Worm (Caenorhabditis elegans): Measurements from ENCODE around the gene K10D11.3.

K10D11.3 gene

DNA sequence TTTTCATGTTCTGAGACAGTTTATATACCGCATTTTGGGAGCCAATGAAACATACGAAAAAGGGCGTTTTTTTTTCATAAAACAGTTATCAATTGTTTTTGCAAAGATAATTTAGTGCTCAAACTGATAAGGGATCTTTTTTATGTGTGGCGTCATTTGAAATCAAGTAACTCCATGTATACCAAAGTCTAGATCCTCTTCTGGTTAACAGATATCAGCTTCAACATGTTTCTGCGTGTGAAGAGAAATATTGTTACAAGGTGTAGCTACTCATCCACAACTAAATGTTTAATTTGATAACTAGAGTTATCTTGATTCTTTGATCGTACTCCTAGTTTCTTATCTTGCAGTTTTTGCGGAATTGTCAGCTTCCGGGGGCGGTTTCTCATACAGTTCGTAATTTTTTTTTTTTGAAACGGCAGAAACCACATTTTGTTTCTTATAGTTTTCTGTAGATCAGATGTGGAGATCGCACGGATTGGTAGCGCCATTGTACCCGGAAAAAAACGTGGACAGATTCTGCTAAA, 13.9 kb downstream of the K10D11.3 start:
- TF ChIP-seq unc-62 (GFP tag; optimal IDR thresholded peaks at IDR 0.05) = no peak

DNA sequence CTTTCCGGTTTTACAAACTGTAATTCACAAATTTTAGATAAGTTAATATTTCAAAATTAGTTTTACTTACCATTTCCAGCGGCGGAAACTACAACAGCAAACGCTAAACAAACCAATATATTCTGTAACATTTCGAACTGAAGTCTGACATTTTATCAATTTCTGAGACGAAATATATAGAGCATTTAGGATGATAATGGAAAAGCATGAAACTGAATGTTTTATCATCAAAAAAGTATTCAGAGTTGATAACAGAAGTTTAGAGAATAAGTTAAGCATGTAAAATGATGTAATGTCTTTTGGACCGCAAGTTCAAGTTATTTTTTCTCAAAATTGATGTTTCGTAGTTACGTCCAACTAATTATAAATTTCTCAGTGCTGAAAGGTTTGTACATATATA, 16.8 kb downstream of the K10D11.3 start, which contains the start of gene F55G11.2:
Gene F55G11.2 (minus strand): TSS at position 149 of the 400 bp plus-strand sequence.
- no peak for TF ChIP-seq unc-62 (GFP tag; optimal IDR thresholded peaks at IDR 0.05)

- TF ChIP-seq unc-62 (GFP tag; optimal IDR thresholded peaks at IDR 0.05) = no peak
Observed at ce11 chrIV:12967303-12967702, 18.6 kb downstream of the K10D11.3 start.

DNA sequence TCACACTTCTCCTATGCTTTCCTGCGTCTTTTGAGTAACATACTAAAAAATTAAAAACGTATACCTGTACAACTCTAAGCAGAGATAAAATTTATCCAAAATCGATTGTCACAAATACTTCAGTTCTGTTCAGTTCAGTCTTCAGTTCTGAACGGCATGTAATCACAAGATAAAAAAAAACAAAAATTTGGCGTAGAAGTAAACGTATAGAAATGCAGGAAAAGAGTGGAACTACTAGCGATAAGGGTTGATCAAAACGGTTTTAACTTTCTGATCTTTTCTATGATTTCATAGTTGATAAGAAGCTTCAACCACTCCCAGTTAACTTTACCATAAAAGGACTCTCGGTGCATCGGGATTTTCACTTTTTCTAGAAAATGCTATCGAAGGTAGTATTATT, 20.9 kb downstream of the K10D11.3 start, which contains the start of gene dod-22:
Gene dod-22 (plus strand): TSS at position 301 of the 400 bp plus-strand sequence.
- TF ChIP-seq unc-62 (GFP tag; optimal IDR thresholded peaks at IDR 0.05) = no peak

ce11 chrIV:12964648-12965047, 21.3 kb downstream of the K10D11.3 start:
- no peak for TF ChIP-seq unc-62 (GFP tag; optimal IDR thresholded peaks at IDR 0.05)

DNA sequence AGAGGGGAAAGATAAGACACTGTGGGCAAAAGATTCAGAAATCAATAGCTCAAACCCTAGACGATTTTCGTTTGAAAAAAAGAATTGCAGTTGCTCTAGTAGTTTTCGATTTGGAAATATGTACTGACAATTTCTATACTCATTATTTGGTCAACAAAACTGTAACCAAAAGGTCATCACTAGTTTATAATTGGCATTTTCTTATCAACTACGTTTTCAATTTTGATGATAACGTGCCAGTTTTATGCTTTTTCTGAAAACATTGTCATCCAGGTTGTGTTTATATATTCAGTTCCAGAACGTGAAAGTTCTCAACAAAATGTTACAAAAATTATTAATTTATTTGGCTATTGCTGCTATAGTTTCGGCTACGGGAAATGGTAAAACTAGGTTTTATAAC, 23.4 kb downstream of the K10D11.3 start, which contains the start of gene F55G11.8:
Gene F55G11.8 (plus strand): TSS at position 245 of the 400 bp plus-strand sequence.
- no peak for TF ChIP-seq unc-62 (GFP tag; optimal IDR thresholded peaks at IDR 0.05)

ce11 chrIV:12960136-12960535, 25.8 kb downstream of the K10D11.3 start, which contains the start of gene F55G11.7:
F55G11.7 (plus strand) TSS chrIV:12960436.
- no peak for TF ChIP-seq unc-62 (GFP tag; optimal IDR thresholded peaks at IDR 0.05)

- TF ChIP-seq unc-62 (GFP tag; optimal IDR thresholded peaks at IDR 0.05) = no peak
Observed at ce11 chrIV:12957730-12958129, 28.2 kb downstream of the K10D11.3 start, which contains the start of gene F55G11.6. F55G11.6 (plus strand) TSS chrIV:12958030.

DNA sequence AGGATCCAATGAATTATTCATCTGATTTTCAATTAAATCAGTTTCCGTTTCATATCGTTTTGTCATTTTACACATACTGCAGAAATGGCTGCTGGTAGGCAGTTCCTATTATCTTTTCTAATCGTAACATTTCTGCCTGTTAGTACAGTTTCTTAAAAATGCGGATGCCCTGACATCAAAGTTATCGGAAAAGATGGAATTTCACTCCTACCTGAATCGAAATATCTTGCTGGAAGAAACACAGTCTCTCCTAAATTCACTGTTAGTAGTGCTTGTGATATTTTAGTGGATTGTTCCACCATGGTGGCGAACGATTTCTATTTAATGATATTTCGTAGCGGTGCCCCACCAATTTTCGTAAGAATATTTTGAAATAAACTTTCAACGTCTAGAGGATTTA, 37.5 kb downstream of the K10D11.3 start, which contains the start of gene F55G11.10:
Gene F55G11.10 (plus strand): TSS at position 301 of the 400 bp plus-strand sequence.
- no peak for TF ChIP-seq unc-62 (GFP tag; optimal IDR thresholded peaks at IDR 0.05)

DNA sequence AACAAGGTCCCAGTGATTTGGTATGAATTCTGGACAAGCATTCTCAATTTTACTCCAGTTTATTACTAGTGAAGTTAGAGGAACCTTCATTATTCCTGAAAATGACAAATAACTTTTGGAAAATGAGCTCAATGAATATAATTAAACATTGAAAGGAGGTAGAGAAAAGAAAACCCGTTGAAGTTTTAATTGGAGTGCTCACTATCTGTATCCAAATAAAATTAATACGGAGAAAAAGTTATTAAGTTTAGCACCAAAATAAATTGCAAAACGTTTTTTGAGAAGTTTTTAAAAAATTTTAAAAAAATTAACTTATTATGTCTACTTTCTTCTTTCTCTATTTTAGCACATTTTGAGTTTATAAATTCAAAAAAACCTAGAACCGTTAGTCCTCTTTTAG, 39.4 kb downstream of the K10D11.3 start, which contains the start of gene F55G11.1:
Gene F55G11.1 (minus strand): TSS at position 101 of the 400 bp plus-strand sequence.
- no peak for TF ChIP-seq unc-62 (GFP tag; optimal IDR thresholded peaks at IDR 0.05)

DNA sequence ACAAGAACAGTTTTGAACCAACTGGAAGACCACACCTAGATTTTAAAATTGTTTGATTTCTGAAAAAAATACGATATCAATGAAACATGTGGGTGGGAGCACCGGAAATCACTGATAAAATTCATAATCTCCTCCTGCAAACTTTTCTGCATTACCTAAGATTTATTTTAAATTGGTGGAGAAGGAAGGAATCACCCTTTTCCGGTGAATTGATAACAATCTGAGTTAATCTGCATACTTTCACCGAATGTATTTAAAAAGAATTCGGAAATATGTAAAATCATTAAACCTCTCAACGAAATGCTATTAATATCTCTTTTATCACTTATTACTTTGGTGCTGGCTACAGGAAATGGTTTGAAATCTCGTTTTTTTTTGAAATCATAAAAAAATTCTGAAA, 43.3 kb downstream of the K10D11.3 start, which contains the start of gene dct-19:
Gene dct-19 (plus strand): TSS at position 301 of the 400 bp plus-strand sequence.
- TF ChIP-seq unc-62 (GFP tag; optimal IDR thresholded peaks at IDR 0.05) = no peak

- TF ChIP-seq unc-62 (GFP tag; optimal IDR thresholded peaks at IDR 0.05) = no peak
Observed at ce11 chrIV:12941254-12941653, 44.7 kb downstream of the K10D11.3 start, which contains the start of gene dod-24. dod-24 (minus strand) TSS chrIV:12941354.

DNA sequence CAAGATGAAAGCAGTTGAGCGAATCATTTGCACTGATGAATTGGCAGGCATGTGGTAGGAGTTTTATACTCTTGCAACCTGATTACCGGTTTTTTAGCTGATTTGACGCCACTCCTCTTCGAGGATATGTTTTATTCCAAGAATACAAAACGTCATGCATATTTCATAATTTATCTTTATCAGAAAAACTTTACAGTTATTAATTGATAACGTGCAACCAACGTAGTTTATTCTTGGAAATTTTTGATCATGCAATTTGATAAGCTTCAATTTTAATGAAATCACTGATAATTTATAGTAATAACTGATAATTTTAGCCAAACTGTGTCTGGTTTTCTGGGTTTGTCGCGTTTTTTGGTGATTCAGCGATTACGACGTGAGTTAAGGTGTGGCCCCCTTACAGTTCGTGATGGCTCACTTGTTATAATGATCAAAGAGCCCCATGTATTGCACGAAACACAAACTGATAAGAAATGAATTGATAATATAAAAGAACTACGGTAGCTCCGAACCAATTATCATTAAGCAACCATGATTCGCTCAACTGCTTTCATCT, 49.6 kb downstream of the K10D11.3 start, which contains the start of the genes cld-1 and dod-21:
Gene cld-1 (minus strand): TSS at position 51 of the 556 bp plus-strand sequence.
Gene dod-21 (plus strand): TSS at position 518 of the 556 bp plus-strand sequence.
- TF ChIP-seq unc-62 (GFP tag; optimal IDR thresholded peaks at IDR 0.05) = no peak
